Fruit fly (Drosophila melanogaster) whole organism, wandering third instar larva: ENCODE data around the gene CG16825.

ENCODE experiments used
- CG9705 ChIP-seq: fragments of 200-800 bp; sonication (Bioruptor generic); optimal IDR thresholded peaks from 2 replicates; lab custom pipeline; 2018; ENCODE audit warnings: missing biosample characterization, mild to moderate bottlenecking, missing genetic modification characterization
- Jra ChIP-seq: sonication (Bioruptor generic); optimal IDR thresholded peaks from 2 replicates; lab custom pipeline; 2016; ENCODE audit warnings: missing biosample characterization, missing genetic modification characterization
- br ChIP-seq: fragments of 200-800 bp; sonication (Bioruptor generic); optimal IDR thresholded peaks from 2 replicates; lab custom pipeline; 2016; ENCODE audit warnings: missing biosample characterization, missing genetic modification characterization
- ey ChIP-seq: fragments of 200-800 bp; sonication (Bioruptor generic); optimal IDR thresholded peaks from 2 replicates; lab custom pipeline; 2016; ENCODE audit warnings: missing biosample characterization, missing genetic modification characterization
- pan ChIP-seq: fragments of >200 bp; optimal IDR thresholded peaks from 2 replicates; lab custom pipeline; 2017
- usp ChIP-seq: fragments of >200 bp; optimal IDR thresholded peaks from 2 replicates; lab custom pipeline; 2017; ENCODE audit warnings: missing biosample characterization, missing genetic modification characterization

- TF ChIP-seq Jra (GFP tag; lab: Kevin White, UChicago) (peak; percentile 24), usp (GFP tag; lab: Kevin White, UChicago) (no peak), ey (GFP tag; lab: Kevin White, UChicago) (no peak), CG9705 (GFP tag; lab: Kevin White, UChicago) (no peak), br (peak; percentile 22), pan (lab: Kevin White, UChicago) (no peak)
Observed at dm6 chr2L:13289689-13290088, 14.9 kb upstream of the CG16825 start, which contains the start of gene CG31729.
